Worm (Caenorhabditis elegans) whole organism, young adult: ENCODE measurements around the gene best-6.

Source experiments
- B0019.2 ChIP-seq: fragments of 200-800 bp; sonication (Bioruptor generic); conservative IDR thresholded peaks from 2 replicates; pipeline ENCODE4 v1.3.6; 2022; ENCODE audit warnings: missing genetic modification reagents, missing genetic modification characterization, missing compliant biosample characterization
- C06A6.2 ChIP-seq: fragments of 200-800 bp; sonication (Bioruptor generic); conservative IDR thresholded peaks from 2 replicates; pipeline ENCODE4 v1.3.6; 2022; ENCODE audit warnings: missing genetic modification characterization, missing compliant biosample characterization
- D2030.7 ChIP-seq: fragments of 200-800 bp; sonication (Bioruptor generic); IDR thresholded peaks from 2 replicates; pipeline ENCODE4 v1.3.6; 2022; ENCODE audit warnings: missing genetic modification reagents, missing genetic modification characterization, missing compliant biosample characterization
- F33H1.4 ChIP-seq: fragments of 200-800 bp; sonication (Bioruptor generic); IDR thresholded peaks from 2 replicates; pipeline ENCODE4 v1.3.6; 2022; ENCODE audit warnings: missing genetic modification reagents, missing genetic modification characterization, missing compliant biosample characterization
- F52B5.7 ChIP-seq: sonication (generic microtip); optimal IDR thresholded peaks from 2 replicates; lab custom pipeline; 2016; ENCODE audit warnings: mild to moderate bottlenecking, missing genetic modification characterization, missing compliant biosample characterization
- F57A8.1 ChIP-seq: fragments of 200-800 bp; sonication (Bioruptor generic); optimal IDR thresholded peaks from 2 replicates; lab custom pipeline; 2018; ENCODE audit warnings: mild to moderate bottlenecking, missing genetic modification characterization, moderate library complexity, missing compliant biosample characterization
- K12H6.12 ChIP-seq: fragments of 200-800 bp; sonication (Bioruptor generic); optimal IDR thresholded peaks from 2 replicates; lab custom pipeline; 2018; ENCODE audit warnings: mild to moderate bottlenecking, missing genetic modification characterization, missing compliant biosample characterization
- T26A5.8 ChIP-seq: sonication (generic microtip); optimal IDR thresholded peaks from 2 replicates; lab custom pipeline; 2016; ENCODE audit warnings: missing genetic modification characterization, missing compliant biosample characterization
- Y53G8AR.9 ChIP-seq: fragments of 200-800 bp; sonication (Bioruptor generic); conservative IDR thresholded peaks from 2 replicates; pipeline ENCODE4 v1.3.6; 2022; ENCODE audit warnings: missing genetic modification reagents, missing genetic modification characterization, missing compliant biosample characterization
- Y79H2A.3 ChIP-seq: fragments of 200-800 bp; sonication (Bioruptor generic); conservative IDR thresholded peaks from 2 replicates; pipeline ENCODE4 v1.3.6; 2022; ENCODE audit warnings: missing genetic modification reagents, missing genetic modification characterization, missing compliant biosample characterization
- ZK185.1 ChIP-seq: sonication (generic microtip); optimal IDR thresholded peaks from 2 replicates; lab custom pipeline; 2016; ENCODE audit warnings: mild to moderate bottlenecking, missing genetic modification characterization, missing compliant biosample characterization; ENCODE audit not compliant: poor library complexity, severe bottlenecking
- aptf-2 ChIP-seq: fragments of 200-800 bp; sonication (Bioruptor generic); conservative IDR thresholded peaks from 2 replicates; pipeline ENCODE4 v1.3.6; 2022; ENCODE audit warnings: missing genetic modification reagents, missing genetic modification characterization, missing compliant biosample characterization
- aptf-3 ChIP-seq: fragments of 200-800 bp; sonication (Bioruptor generic); IDR thresholded peaks from 2 replicates; pipeline ENCODE4 v1.3.6; 2022; ENCODE audit warnings: missing genetic modification characterization, missing compliant biosample characterization
- attf-6 ChIP-seq: fragments of 200-800 bp; sonication (Bioruptor generic); IDR thresholded peaks from 2 replicates; pipeline ENCODE4 v1.3.6; 2022; ENCODE audit warnings: missing genetic modification reagents, missing genetic modification characterization, missing compliant biosample characterization
- bed-1 ChIP-seq: fragments of 200-800 bp; sonication (Bioruptor generic); IDR thresholded peaks from 2 replicates; pipeline ENCODE4 v1.3.6; 2022; ENCODE audit warnings: missing genetic modification reagents, missing genetic modification characterization, missing compliant biosample characterization
- bed-2 ChIP-seq: fragments of 200-800 bp; sonication (Bioruptor generic); IDR thresholded peaks from 2 replicates; pipeline ENCODE4 v1.3.6; 2022; ENCODE audit warnings: missing genetic modification reagents, missing genetic modification characterization, missing compliant biosample characterization
- ccch-3 ChIP-seq: fragments of 200-800 bp; sonication (Bioruptor generic); optimal IDR thresholded peaks from 2 replicates; lab custom pipeline; 2018; ENCODE audit warnings: mild to moderate bottlenecking, missing genetic modification characterization, missing compliant biosample characterization
- cebp-2 ChIP-seq: fragments of 200-800 bp; sonication (Bioruptor generic); IDR thresholded peaks from 2 replicates; pipeline ENCODE4 v1.3.6; 2022; ENCODE audit warnings: missing genetic modification characterization, missing compliant biosample characterization
- ceh-100 ChIP-seq: fragments of 200-800 bp; sonication (Bioruptor generic); IDR thresholded peaks from 2 replicates; pipeline ENCODE4 v1.3.6; 2022; ENCODE audit warnings: missing genetic modification reagents, missing genetic modification characterization, missing compliant biosample characterization
- ceh-40 ChIP-seq: fragments of 200-800 bp; sonication (Bioruptor generic); IDR thresholded peaks from 2 replicates; pipeline ENCODE4 v1.3.6; 2022; ENCODE audit warnings: missing genetic modification characterization, missing compliant biosample characterization
- ceh-79 ChIP-seq: sonication (generic microtip); optimal IDR thresholded peaks from 2 replicates; lab custom pipeline; 2017; ENCODE audit warnings: mild to moderate bottlenecking, missing genetic modification characterization, missing compliant biosample characterization
- dox-1 ChIP-seq: fragments of 200-800 bp; sonication (Bioruptor generic); IDR thresholded peaks from 2 replicates; pipeline ENCODE4 v1.3.6; 2022; ENCODE audit warnings: missing genetic modification reagents, missing genetic modification characterization, missing compliant biosample characterization
- dpff-1 ChIP-seq: sonication (generic microtip); optimal IDR thresholded peaks from 2 replicates; lab custom pipeline; 2017; ENCODE audit warnings: mild to moderate bottlenecking, missing genetic modification characterization, missing compliant biosample characterization
- dpl-1 ChIP-seq: fragments of 150-350 bp; optimal IDR thresholded peaks from 2 replicates; lab custom pipeline; 2014; ENCODE audit warnings: missing biosample characterization, missing genetic modification reagents, missing genetic modification characterization
- efl-1 ChIP-seq: fragments of 150-350 bp; optimal IDR thresholded peaks from 2 replicates; lab custom pipeline; 2014; ENCODE audit warnings: missing biosample characterization, missing genetic modification reagents, missing genetic modification characterization
- egl-44 ChIP-seq: fragments of 200-800 bp; sonication (Bioruptor generic); IDR thresholded peaks from 2 replicates; pipeline ENCODE4 v1.3.6; 2022; ENCODE audit warnings: missing genetic modification reagents, missing genetic modification characterization, missing compliant biosample characterization
- ets-4 ChIP-seq: fragments of 200-800 bp; sonication (Bioruptor generic); optimal IDR thresholded peaks from 2 replicates; lab custom pipeline; 2018; ENCODE audit warnings: mild to moderate bottlenecking, missing genetic modification characterization, missing compliant biosample characterization
- gei-17 ChIP-seq: fragments of 200-800 bp; sonication (Bioruptor generic); optimal IDR thresholded peaks from 2 replicates; lab custom pipeline; 2018; ENCODE audit warnings: mild to moderate bottlenecking, missing genetic modification characterization, missing compliant biosample characterization
- hlh-12 ChIP-seq: sonication (generic microtip); optimal IDR thresholded peaks from 2 replicates; lab custom pipeline; 2016; ENCODE audit warnings: missing genetic modification characterization, missing compliant biosample characterization
- hlh-26 ChIP-seq: fragments of 200-800 bp; sonication (Bioruptor generic); conservative IDR thresholded peaks from 2 replicates; pipeline ENCODE4 v1.3.6; 2022; ENCODE audit warnings: missing genetic modification reagents, missing genetic modification characterization, missing compliant biosample characterization
- hsf-1 ChIP-seq: fragments of 200-800 bp; sonication (Bioruptor generic); IDR thresholded peaks from 2 replicates; pipeline ENCODE4 v1.3.6; 2022; ENCODE audit warnings: missing genetic modification reagents, missing genetic modification characterization, missing compliant biosample characterization
- let-526 ChIP-seq: fragments of 200-800 bp; sonication (Bioruptor generic); IDR thresholded peaks from 2 replicates; pipeline ENCODE4 v1.3.6; 2022; ENCODE audit warnings: missing genetic modification reagents, missing genetic modification characterization, missing compliant biosample characterization
- lsl-1 ChIP-seq: fragments of 200-800 bp; sonication (Bioruptor generic); optimal IDR thresholded peaks from 2 replicates; lab custom pipeline; 2018; ENCODE audit warnings: mild to moderate bottlenecking, missing genetic modification characterization, moderate library complexity, missing compliant biosample characterization
- lsy-27 ChIP-seq: sonication (generic microtip); optimal IDR thresholded peaks from 2 replicates; lab custom pipeline; 2017; ENCODE audit warnings: missing genetic modification characterization, mild to moderate bottlenecking, missing compliant biosample characterization, antibody characterized with exemption, missing genotype, borderline replicate concordance; ENCODE audit not compliant: insufficient read depth
- madf-10 ChIP-seq: sonication (generic microtip); optimal IDR thresholded peaks from 2 replicates; lab custom pipeline; 2016; ENCODE audit warnings: mild to moderate bottlenecking, missing genetic modification characterization, missing compliant biosample characterization
- madf-8 ChIP-seq: fragments of 200-800 bp; sonication (Bioruptor generic); conservative IDR thresholded peaks from 2 replicates; pipeline ENCODE4 v1.3.6; 2022; ENCODE audit warnings: missing genetic modification reagents, missing genetic modification characterization, missing compliant biosample characterization
- mel-28 ChIP-seq: sonication (generic microtip); optimal IDR thresholded peaks from 2 replicates; lab custom pipeline; 2016; ENCODE audit warnings: borderline replicate concordance, mild to moderate bottlenecking, missing genetic modification characterization, missing compliant biosample characterization
- nhr-120 ChIP-seq: fragments of 200-800 bp; sonication (Bioruptor generic); IDR thresholded peaks from 2 replicates; pipeline ENCODE4 v1.3.6; 2022; ENCODE audit warnings: missing genetic modification characterization, missing compliant biosample characterization
- nhr-27 ChIP-seq: fragments of 200-800 bp; sonication (Bioruptor generic); optimal IDR thresholded peaks from 2 replicates; lab custom pipeline; 2018; ENCODE audit warnings: mild to moderate bottlenecking, missing genetic modification characterization, moderate library complexity, missing compliant biosample characterization
- nhr-80 ChIP-seq: sonication (generic microtip); optimal IDR thresholded peaks from 2 replicates; lab custom pipeline; 2016; ENCODE audit warnings: missing genetic modification characterization, missing compliant biosample characterization
- sdz-38 ChIP-seq: sonication (generic microtip); optimal IDR thresholded peaks from 2 replicates; lab custom pipeline; 2016; ENCODE audit warnings: missing genotype, missing genetic modification characterization, missing compliant biosample characterization
- snpc-1.1 ChIP-seq: sonication (generic microtip); optimal IDR thresholded peaks from 2 replicates; lab custom pipeline; 2017; ENCODE audit warnings: missing genetic modification characterization, mild to moderate bottlenecking, missing compliant biosample characterization, antibody characterized with exemption, moderate library complexity, missing genotype, missing genetic modification reagents; ENCODE audit not compliant: insufficient read depth
- somi-1 ChIP-seq: fragments of 200-800 bp; sonication (Bioruptor generic); optimal IDR thresholded peaks from 2 replicates; lab custom pipeline; 2018; ENCODE audit warnings: mild to moderate bottlenecking, missing genetic modification characterization, missing compliant biosample characterization
- sptf-2 ChIP-seq: fragments of 200-800 bp; sonication (Bioruptor generic); optimal IDR thresholded peaks from 2 replicates; lab custom pipeline; 2018; ENCODE audit warnings: mild to moderate bottlenecking, missing genetic modification characterization, missing compliant biosample characterization
- tbx-9 ChIP-seq: sonication (generic microtip); optimal IDR thresholded peaks from 2 replicates; lab custom pipeline; 2016; ENCODE audit warnings: borderline replicate concordance, missing genetic modification characterization, inconsistent platforms, missing compliant biosample characterization
- unc-130 ChIP-seq: sonication (generic microtip); optimal IDR thresholded peaks from 2 replicates; lab custom pipeline; 2016; ENCODE audit warnings: missing genetic modification reagents, missing genetic modification characterization, missing compliant biosample characterization
- unc-62 ChIP-seq: fragments of 150-350 bp; optimal IDR thresholded peaks from 2 replicates; lab custom pipeline; 2014; ENCODE audit warnings: missing biosample characterization, missing genetic modification reagents, missing genetic modification characterization
- zim-3 ChIP-seq: sonication (generic microtip); optimal IDR thresholded peaks from 2 replicates; lab custom pipeline; 2017; ENCODE audit warnings: mild to moderate bottlenecking, missing genetic modification characterization, moderate library complexity, missing compliant biosample characterization
- ztf-18 ChIP-seq: sonication (generic microtip); optimal IDR thresholded peaks from 2 replicates; lab custom pipeline; 2016; ENCODE audit warnings: missing genotype, mild to moderate bottlenecking, missing genetic modification characterization, missing compliant biosample characterization

Gene best-6

ce11 chrIV:5038744-5039143 is 9.9 kb upstream of the best-6 start (continued):
- no peak for TF ChIP-seq hlh-26 (GFP tag; lab: Robert Waterston, UW)
- TF ChIP-seq cebp-2, result peak; percentile 66; the same call in 1 of the 2 replicates
- TF ChIP-seq efl-1, result no peak
- TF ChIP-seq ceh-79 (tag; lab: Kevin White, UChicago), result no peak
- no peak for TF ChIP-seq nhr-80
- no peak for TF ChIP-seq ccch-3 (GFP tag; lab: Kevin White, UChicago)
- TF ChIP-seq unc-130 (GFP tag; lab: Kevin White, UChicago), result peak; percentile 44
- no peak for TF ChIP-seq ceh-40
- peak; percentile 67; the same call in 1 of the 2 replicates for TF ChIP-seq aptf-3 (GFP tag; lab: Robert Waterston, UW)
- no peak for TF ChIP-seq Y53G8AR.9 (GFP tag; lab: Robert Waterston, UW)
- TF ChIP-seq dpl-1 (GFP tag; lab: Kevin White, UChicago), result no peak
- TF ChIP-seq egl-44 (GFP tag; lab: Robert Waterston, UW), result peak; percentile 82; the same call in 1 of the 2 replicates
- peak; percentile 40 for TF ChIP-seq hlh-12 (tag; lab: Kevin White, UChicago)
- peak; percentile 71 for TF ChIP-seq ztf-18
- TF ChIP-seq K12H6.12, result peak; percentile 28
- TF ChIP-seq bed-2 (GFP tag; lab: Robert Waterston, UW), result 0 out of 2 replicates have a peak, but pooled peaks have one; percentile 22
- no peak; the same call in 1 of the 2 replicates for TF ChIP-seq dox-1
- TF ChIP-seq F52B5.7, result no peak
- no peak for TF ChIP-seq T26A5.8 (tag; lab: Kevin White, UChicago)
- no peak for TF ChIP-seq sdz-38
- no peak for TF ChIP-seq madf-8 (GFP tag; lab: Robert Waterston, UW)
- 0 out of 2 replicates have a peak, but pooled peaks have one; percentile 60 for TF ChIP-seq nhr-120 (GFP tag; lab: Robert Waterston, UW)
- no peak for TF ChIP-seq aptf-2
- no peak for TF ChIP-seq ets-4
- TF ChIP-seq bed-1 (GFP tag; lab: Robert Waterston, UW), result no peak
- TF ChIP-seq ZK185.1 (tag; lab: Kevin White, UChicago), result peak; percentile 47
- TF ChIP-seq dpff-1 (tag; lab: Kevin White, UChicago), result no peak
- TF ChIP-seq hsf-1 (GFP tag; lab: Robert Waterston, UW), result no peak
- peak; percentile 74 for TF ChIP-seq sptf-2 (GFP tag; lab: Kevin White, UChicago)
- TF ChIP-seq C06A6.2 (GFP tag; lab: Robert Waterston, UW), result no peak
- no peak for TF ChIP-seq B0019.2 (GFP tag; lab: Robert Waterston, UW)
- TF ChIP-seq let-526 (GFP tag; lab: Robert Waterston, UW), result no peak
- TF ChIP-seq snpc-1.1 (tag; lab: Kevin White, UChicago), result peak; percentile 34
- TF ChIP-seq tbx-9 (tag; lab: Kevin White, UChicago), result no peak
- TF ChIP-seq F33H1.4 (GFP tag; lab: Robert Waterston, UW), result no peak
- peak; percentile 16 for TF ChIP-seq zim-3 (tag; lab: Kevin White, UChicago)
- TF ChIP-seq somi-1 (GFP tag; lab: Kevin White, UChicago), result peak; percentile 8
- peak; percentile 86 for TF ChIP-seq attf-6 (GFP tag; lab: Robert Waterston, UW)
- TF ChIP-seq F57A8.1 (GFP tag; lab: Kevin White, UChicago), result peak; percentile 26
- TF ChIP-seq nhr-27 (tag; lab: Kevin White, UChicago), result no peak
- TF ChIP-seq ceh-100, result peak; percentile 56; the same call in 1 of the 2 replicates
- TF ChIP-seq lsl-1 (GFP tag; lab: Kevin White, UChicago), result peak; percentile 32
- peak; percentile 46 for TF ChIP-seq madf-10 (tag; lab: Kevin White, UChicago)
- no peak for TF ChIP-seq mel-28 (tag; lab: Kevin White, UChicago)
- TF ChIP-seq unc-62, result no peak
- TF ChIP-seq gei-17 (GFP tag; lab: Kevin White, UChicago), result no peak
- TF ChIP-seq Y79H2A.3 (GFP tag; lab: Robert Waterston, UW), result 0 out of 2 replicates have a peak, but pooled peaks have one; percentile 62
- peak; percentile 75; the same call in 1 of the 2 replicates for TF ChIP-seq D2030.7 (GFP tag; lab: Robert Waterston, UW)
- TF ChIP-seq lsy-27 (tag; lab: Kevin White, UChicago), result no peak
